Fruit fly (Drosophila melanogaster) whole organism, embryonic: ENCODE results near the gene sni.
A peak's percentile ranks its signal among the peaks of the same experiment; 100 is the strongest.

ENCODE experiments used
- Atf3 ChIP-seq: fragments of 200-800 bp; sonication (Bioruptor generic); optimal IDR thresholded peaks from 3 replicates; lab custom pipeline; 2016; ENCODE audit warnings: missing biosample characterization, missing genetic modification characterization
- C15 ChIP-seq: fragments of 200-800 bp; sonication (Bioruptor generic); IDR thresholded peaks from 3 replicates; pipeline ENCODE4 v1.3.6; 2022; ENCODE audit warnings: missing biosample characterization, missing genetic modification characterization
- CG10147 ChIP-seq: fragments of 200-800 bp; sonication (Bioruptor generic); optimal IDR thresholded peaks from 2 replicates; lab custom pipeline; 2019; ENCODE audit warnings: missing biosample characterization, mild to moderate bottlenecking, missing genetic modification characterization, moderate library complexity
- CG11247 ChIP-seq: fragments of 200-800 bp; sonication (Bioruptor generic); IDR thresholded peaks from 2 replicates; pipeline ENCODE4 v1.3.6; 2022; ENCODE audit warnings: missing biosample characterization, missing genetic modification characterization
- CG11456 ChIP-seq: fragments of 200-800 bp; sonication (Bioruptor generic); IDR thresholded peaks from 3 replicates; pipeline ENCODE4 v1.3.6; 2022; ENCODE audit warnings: missing biosample characterization, missing genetic modification characterization
- CG12236 ChIP-seq: fragments of 200-800 bp; sonication (Bioruptor generic); optimal IDR thresholded peaks from 2 replicates; lab custom pipeline; 2016; ENCODE audit warnings: missing biosample characterization, missing genetic modification characterization
- CG14441 ChIP-seq: fragments of 200-800 bp; sonication (Bioruptor generic); IDR thresholded peaks from 2 replicates; pipeline ENCODE4 v1.3.6; 2022; ENCODE audit warnings: missing biosample characterization, missing genetic modification characterization
- CG15479 ChIP-seq: fragments of 200-800 bp; sonication (Bioruptor generic); optimal IDR thresholded peaks from 3 replicates; lab custom pipeline; 2019; ENCODE audit warnings: missing biosample characterization, mild to moderate bottlenecking, missing genetic modification characterization, moderate library complexity
- CG1792 ChIP-seq: fragments of 200-800 bp; sonication (Bioruptor generic); optimal IDR thresholded peaks from 2 replicates; lab custom pipeline; 2016; ENCODE audit warnings: missing biosample characterization, missing genetic modification characterization
- CG2678 ChIP-seq: fragments of 200-800 bp; sonication (Bioruptor generic); optimal IDR thresholded peaks from 3 replicates; lab custom pipeline; 2019; ENCODE audit warnings: missing biosample characterization, mild to moderate bottlenecking, missing genetic modification characterization, moderate library complexity
- CG3163 ChIP-seq: fragments of 200-800 bp; sonication (Bioruptor generic); optimal IDR thresholded peaks from 3 replicates; lab custom pipeline; 2016; ENCODE audit warnings: missing biosample characterization, missing genetic modification characterization
- CG4360 ChIP-seq: fragments of 200-800 bp; sonication (Bioruptor generic); IDR thresholded peaks from 2 replicates; pipeline ENCODE4 v1.3.6; 2022; ENCODE audit warnings: missing biosample characterization, missing genetic modification characterization
- CG4424 ChIP-seq: fragments of 200-800 bp; sonication (Bioruptor generic); optimal IDR thresholded peaks from 3 replicates; lab custom pipeline; 2016; ENCODE audit warnings: missing biosample characterization, missing genetic modification characterization
- CG6254 ChIP-seq: fragments of 200-800 bp; sonication (Bioruptor generic); optimal IDR thresholded peaks from 3 replicates; lab custom pipeline; 2017; ENCODE audit warnings: mild to moderate bottlenecking, missing biosample characterization, missing genetic modification reagents, missing genetic modification characterization
- CG6854 ChIP-seq: fragments of 200-800 bp; sonication (Bioruptor generic); optimal IDR thresholded peaks from 3 replicates; lab custom pipeline; 2017; ENCODE audit warnings: missing biosample characterization, mild to moderate bottlenecking, missing genetic modification characterization
- CG7556 ChIP-seq: fragments of 200-800 bp; sonication (Bioruptor generic); optimal IDR thresholded peaks from 2 replicates; lab custom pipeline; 2017; ENCODE audit warnings: missing biosample characterization, mild to moderate bottlenecking, missing genetic modification characterization
- CG8089 ChIP-seq: fragments of 200-800 bp; sonication (Bioruptor generic); optimal IDR thresholded peaks from 3 replicates; lab custom pipeline; 2016; ENCODE audit warnings: missing biosample characterization, missing genetic modification characterization
- CG8924 ChIP-seq: fragments of 200-800 bp; optimal IDR thresholded peaks from 3 replicates; lab custom pipeline; 2019; ENCODE audit warnings: missing biosample characterization, mild to moderate bottlenecking, missing genetic modification characterization, moderate library complexity
- CG9609 ChIP-seq: fragments of 200-800 bp; sonication (Bioruptor generic); optimal IDR thresholded peaks from 3 replicates; lab custom pipeline; 2016; ENCODE audit warnings: missing biosample characterization, missing genetic modification characterization
- CG9727 ChIP-seq: fragments of 200-800 bp; sonication (Bioruptor generic); optimal IDR thresholded peaks from 3 replicates; lab custom pipeline; 2017; ENCODE audit warnings: missing biosample characterization, mild to moderate bottlenecking, missing genetic modification characterization
- Chrac-16 ChIP-seq: fragments of 200-800 bp; sonication (Bioruptor generic); optimal IDR thresholded peaks from 3 replicates; lab custom pipeline; 2016; ENCODE audit warnings: missing biosample characterization, missing genetic modification characterization
- Dip2 ChIP-seq: fragments of 200-800 bp; sonication (Bioruptor generic); IDR thresholded peaks from 2 replicates; pipeline ENCODE4 v1.3.6; 2022; ENCODE audit warnings: missing biosample characterization, missing genetic modification characterization
- HLH3B ChIP-seq: fragments of 200-800 bp; sonication (Bioruptor generic); IDR thresholded peaks from 2 replicates; pipeline ENCODE4 v1.3.6; 2022; ENCODE audit warnings: missing biosample characterization, missing genetic modification characterization
- Lim3 ChIP-seq: fragments of 200-800 bp; sonication (Bioruptor generic); IDR thresholded peaks from 2 replicates; pipeline ENCODE4 v1.3.6; 2022; ENCODE audit warnings: missing biosample characterization, missing genetic modification characterization
- MTF-1 ChIP-seq: fragments of 200-800 bp; sonication (Bioruptor generic); optimal IDR thresholded peaks from 2 replicates; lab custom pipeline; 2018; ENCODE audit warnings: missing biosample characterization, mild to moderate bottlenecking, missing genetic modification characterization, borderline replicate concordance
- Meics ChIP-seq: fragments of 200-800 bp; sonication (Bioruptor generic); optimal IDR thresholded peaks from 2 replicates; lab custom pipeline; 2017; ENCODE audit warnings: missing biosample characterization, mild to moderate bottlenecking, missing genetic modification characterization
- Mes4 ChIP-seq: fragments of 200-800 bp; sonication (Bioruptor generic); optimal IDR thresholded peaks from 2 replicates; lab custom pipeline; 2016; ENCODE audit warnings: missing biosample characterization, missing genetic modification characterization
- PHDP ChIP-seq: fragments of 200-800 bp; sonication (Bioruptor generic); optimal IDR thresholded peaks from 3 replicates; lab custom pipeline; 2018; ENCODE audit warnings: missing biosample characterization, mild to moderate bottlenecking, missing genetic modification characterization, moderate library complexity
- Sox100B ChIP-seq: fragments of 200-800 bp; sonication (Bioruptor generic); optimal IDR thresholded peaks from 3 replicates; lab custom pipeline; 2018; ENCODE audit warnings: missing biosample characterization, mild to moderate bottlenecking, missing genetic modification characterization
- Xrp1 ChIP-seq: fragments of 200-800 bp; sonication (Bioruptor generic); IDR thresholded peaks from 2 replicates; pipeline ENCODE4 v1.3.6; 2022; ENCODE audit warnings: missing biosample characterization, missing genetic modification characterization
- ac ChIP-seq: fragments of 200-800 bp; sonication (Bioruptor generic); optimal IDR thresholded peaks from 3 replicates; lab custom pipeline; 2017; ENCODE audit warnings: missing biosample characterization, mild to moderate bottlenecking, missing genetic modification characterization
- ara ChIP-seq: fragments of 200-800 bp; sonication (Bioruptor generic); IDR thresholded peaks from 2 replicates; pipeline ENCODE4 v1.3.6; 2022; ENCODE audit warnings: missing biosample characterization, missing genetic modification characterization
- bab2 ChIP-seq: fragments of 200-800 bp; sonication (Bioruptor generic); optimal IDR thresholded peaks from 2 replicates; lab custom pipeline; 2016; ENCODE audit warnings: missing biosample characterization, missing genetic modification characterization
- caup ChIP-seq: fragments of 200-800 bp; sonication (Bioruptor generic); optimal IDR thresholded peaks from 3 replicates; lab custom pipeline; 2017; ENCODE audit warnings: missing biosample characterization, mild to moderate bottlenecking, missing genetic modification characterization, moderate library complexity; ENCODE audit not compliant: severe bottlenecking
- cwo ChIP-seq: fragments of 200-800 bp; sonication (Bioruptor generic); optimal IDR thresholded peaks from 3 replicates; lab custom pipeline; 2017; ENCODE audit warnings: missing biosample characterization, missing genetic modification characterization, mild to moderate bottlenecking, moderate library complexity, missing genetic modification reagents
- emc ChIP-seq: fragments of 200-800 bp; sonication (Bioruptor generic); optimal IDR thresholded peaks from 2 replicates; lab custom pipeline; 2016; ENCODE audit warnings: missing biosample characterization, missing genetic modification characterization
- fd96Cb ChIP-seq: fragments of 200-800 bp; sonication (Bioruptor generic); optimal IDR thresholded peaks from 2 replicates; lab custom pipeline; 2018; ENCODE audit warnings: missing biosample characterization, mild to moderate bottlenecking, missing genetic modification characterization, moderate library complexity
- kni ChIP-seq: fragments of 200-800 bp; sonication (Bioruptor generic); optimal IDR thresholded peaks from 3 replicates; lab custom pipeline; 2017; ENCODE audit warnings: mild to moderate bottlenecking, missing biosample characterization, missing genetic modification reagents, missing genetic modification characterization
- lilli ChIP-seq: fragments of 200-800 bp; sonication (Bioruptor generic); optimal IDR thresholded peaks from 3 replicates; lab custom pipeline; 2016; ENCODE audit warnings: missing biosample characterization, missing genetic modification characterization
- nerfin-1 ChIP-seq: fragments of 200-800 bp; sonication (Bioruptor generic); optimal IDR thresholded peaks from 3 replicates; lab custom pipeline; 2019; ENCODE audit warnings: missing biosample characterization, mild to moderate bottlenecking, missing genetic modification characterization, moderate library complexity
- nmo ChIP-seq: fragments of 200-800 bp; sonication (Bioruptor generic); optimal IDR thresholded peaks from 2 replicates; lab custom pipeline; 2018; ENCODE audit warnings: missing biosample characterization, mild to moderate bottlenecking, missing genetic modification characterization, moderate library complexity
- org-1 ChIP-seq: fragments of 200-800 bp; sonication (Bioruptor generic); optimal IDR thresholded peaks from 2 replicates; lab custom pipeline; 2017; ENCODE audit warnings: missing biosample characterization, missing genetic modification characterization
- phol ChIP-seq: fragments of 200-800 bp; sonication (Bioruptor generic); optimal IDR thresholded peaks from 3 replicates; lab custom pipeline; 2018; ENCODE audit warnings: missing biosample characterization, mild to moderate bottlenecking, missing genetic modification characterization, moderate library complexity
- sens ChIP-seq: fragments of 200-800 bp; sonication (Bioruptor generic); peaks from one replicate; lab custom pipeline; 2016; ENCODE audit warnings: missing biosample characterization, missing genetic modification characterization
- sima ChIP-seq: fragments of 200-800 bp; sonication (Bioruptor generic); optimal IDR thresholded peaks from 2 replicates; lab custom pipeline; 2016; ENCODE audit warnings: missing biosample characterization, missing genetic modification characterization
- slbo ChIP-seq: fragments of 200-800 bp; sonication (Bioruptor generic); IDR thresholded peaks from 2 replicates; pipeline ENCODE4 v1.3.6; 2022; ENCODE audit warnings: missing biosample characterization, missing genetic modification characterization
- stwl ChIP-seq: fragments of 200-800 bp; sonication (Bioruptor generic); optimal IDR thresholded peaks from 3 replicates; lab custom pipeline; 2018; ENCODE audit warnings: missing biosample characterization, mild to moderate bottlenecking, missing genetic modification characterization, moderate library complexity
- tgo ChIP-seq: fragments of 200-800 bp; sonication (Bioruptor generic); IDR thresholded peaks from 3 replicates; pipeline ENCODE4 v1.3.6; 2022; ENCODE audit warnings: missing biosample characterization, missing genetic modification characterization
- trem ChIP-seq: fragments of 200-800 bp; optimal IDR thresholded peaks from 3 replicates; lab custom pipeline; 2019; ENCODE audit warnings: missing biosample characterization, mild to moderate bottlenecking, missing genetic modification characterization, moderate library complexity

The sni gene

dm6 chrX:8243966-8244895 lies at the start of gene sni:
Gene sni (minus strand): TSS chrX:8244016.
- TF ChIP-seq fd96Cb (tag; lab: Kevin White, UChicago): no peak
- no peak for TF ChIP-seq CG10147
- TF ChIP-seq Chrac-16 (GFP tag; lab: Kevin White, UChicago): no peak
- no peak for TF ChIP-seq emc
- no peak for TF ChIP-seq HLH3B (GFP tag; lab: Robert Waterston, UW)
- peak; percentile 11 for TF ChIP-seq phol (tag; lab: Kevin White, UChicago)
- TF ChIP-seq MTF-1 (GFP tag; lab: Kevin White, UChicago): no peak
- no peak for TF ChIP-seq CG8924 (tag; lab: Kevin White, UChicago)
- no peak for TF ChIP-seq Atf3
- peak; percentile 66 for TF ChIP-seq sens
- TF ChIP-seq CG6254 (GFP tag; lab: Kevin White, UChicago): no peak
- no peak for TF ChIP-seq org-1 (GFP tag; lab: Kevin White, UChicago)
- no peak for TF ChIP-seq Mes4 (GFP tag; lab: Kevin White, UChicago)
- no peak for TF ChIP-seq CG9609
- peak; percentile 34 for TF ChIP-seq CG7556 (GFP tag; lab: Kevin White, UChicago)
- no peak for TF ChIP-seq Dip2 (GFP tag; lab: Robert Waterston, UW)
- TF ChIP-seq PHDP (tag; lab: Kevin White, UChicago): peak; percentile 5
- no peak for TF ChIP-seq CG3163 (GFP tag; lab: Kevin White, UChicago)
- TF ChIP-seq CG6854: no peak
- TF ChIP-seq nmo (GFP tag; lab: Kevin White, UChicago): peak; percentile 23
- no peak for TF ChIP-seq nerfin-1 (tag; lab: Kevin White, UChicago)
- TF ChIP-seq CG15479 (GFP tag; lab: Kevin White, UChicago): peak; percentile 40
- TF ChIP-seq CG1792 (GFP tag; lab: Kevin White, UChicago): no peak
- no peak for TF ChIP-seq ac
- TF ChIP-seq CG9727: no peak
- TF ChIP-seq Meics (GFP tag; lab: Kevin White, UChicago): peak; percentile 11
- TF ChIP-seq stwl: peak; percentile 15
- TF ChIP-seq bab2 (GFP tag; lab: Kevin White, UChicago): peak; percentile 20
- TF ChIP-seq CG12236: no peak
- TF ChIP-seq slbo (GFP tag; lab: Robert Waterston, UW): no peak
- 0 out of 3 replicates have a peak, but pooled peaks have one; percentile 13 for TF ChIP-seq tgo (GFP tag; lab: Robert Waterston, UW)
- no peak for TF ChIP-seq CG4424 (GFP tag; lab: Kevin White, UChicago)
- TF ChIP-seq Sox100B: no peak
- TF ChIP-seq CG4360 (GFP tag; lab: Robert Waterston, UW): no peak
- TF ChIP-seq trem (tag; lab: Kevin White, UChicago): peak; percentile 1
- TF ChIP-seq ara (GFP tag; lab: Robert Waterston, UW): no peak
- 0 out of 2 replicates have a peak, but pooled peaks have one; percentile 10 for TF ChIP-seq CG14441 (GFP tag; lab: Robert Waterston, UW)
- 0 out of 3 replicates have a peak, but pooled peaks have one; percentile 17 for TF ChIP-seq CG11456 (GFP tag; lab: Robert Waterston, UW)
- TF ChIP-seq C15 (GFP tag; lab: Robert Waterston, UW): no peak
- TF ChIP-seq sima (GFP tag; lab: Kevin White, UChicago): no peak
- peak; percentile 19; the same call in 1 of the 2 replicates for TF ChIP-seq Xrp1
- TF ChIP-seq cwo (GFP tag; lab: Kevin White, UChicago): no peak
- TF ChIP-seq CG8089: no peak
- TF ChIP-seq CG2678: peak; percentile 58
- TF ChIP-seq kni (GFP tag; lab: Kevin White, UChicago): no peak
- TF ChIP-seq caup (GFP tag; lab: Kevin White, UChicago): peak; percentile 11
- TF ChIP-seq CG11247 (GFP tag; lab: Robert Waterston, UW): no peak
- TF ChIP-seq lilli (GFP tag; lab: Kevin White, UChicago): peak; percentile 31
- TF ChIP-seq Lim3: no peak
